Fruit fly (Drosophila melanogaster) ovary, adult (tissue): ENCODE results near the gene CG5282.
A peak's percentile ranks its signal among the peaks of the same experiment; 100 is the strongest.

Source experiments
- CG17801 ChIP-seq: fragments of 200-800 bp; optimal IDR thresholded peaks from 2 replicates; lab custom pipeline; 2019; ENCODE audit warnings: missing biosample characterization, mild to moderate bottlenecking, missing genetic modification characterization, moderate library complexity; ENCODE audit not compliant: partially characterized antibody

CG5282 gene

DNA sequence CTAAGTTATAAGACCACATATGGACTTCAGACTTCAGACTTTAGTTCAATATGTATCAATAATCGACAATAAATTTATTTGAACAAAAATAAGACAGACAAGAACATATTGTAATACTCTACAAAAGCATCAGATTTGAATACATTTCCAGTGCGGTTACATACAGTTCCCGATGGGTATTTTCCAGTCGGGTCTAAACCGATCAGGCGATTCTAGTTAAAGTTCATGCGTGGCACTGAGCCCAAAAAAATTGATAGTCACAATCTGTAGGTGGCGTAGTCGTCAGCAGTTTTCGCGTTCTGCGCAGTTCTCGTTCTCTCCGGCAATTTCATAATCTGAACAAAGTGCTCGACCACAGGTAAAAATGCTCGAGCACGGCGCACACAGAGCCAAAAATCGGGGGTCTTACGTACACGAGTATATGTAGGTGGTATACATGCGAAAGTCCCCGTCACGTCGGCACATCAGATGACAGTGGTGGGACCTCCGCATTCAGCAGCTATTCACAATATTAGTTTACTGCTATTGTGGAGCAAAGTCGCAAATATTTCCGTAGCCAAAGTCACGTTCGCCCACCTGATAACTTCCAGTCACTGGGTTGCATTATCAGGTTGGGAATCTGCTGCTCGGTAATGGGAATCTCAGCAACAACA lies 30.5 kb downstream of the CG5282 start:
- TF ChIP-seq CG17801 (GFP tag; lab: Kevin White, UChicago) = peak; percentile 75

DNA sequence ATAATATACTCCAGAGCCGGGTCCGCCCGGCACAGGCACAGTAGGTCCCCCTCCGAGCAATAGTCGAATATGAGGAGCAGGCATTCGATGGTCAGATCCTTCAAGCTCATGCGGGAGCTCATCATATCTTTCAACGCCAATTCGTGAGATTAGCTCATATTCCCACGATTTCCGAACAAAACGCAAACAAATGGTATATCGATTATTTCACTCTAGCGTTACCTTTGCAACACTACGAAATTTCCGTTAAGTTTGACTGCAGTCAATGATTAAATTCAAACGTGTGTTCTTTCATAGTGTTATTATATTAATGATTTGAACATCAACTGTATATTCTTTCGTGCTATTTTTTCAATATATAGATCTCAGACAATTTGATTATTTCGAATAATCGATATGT lies 32.5 kb downstream of the CG5282 start, which contains the start of gene CG33969:
Gene CG33969 (minus strand): TSS at position 197 of the 400 bp plus-strand sequence.
- peak; percentile 2 for TF ChIP-seq CG17801 (GFP tag; lab: Kevin White, UChicago)

DNA sequence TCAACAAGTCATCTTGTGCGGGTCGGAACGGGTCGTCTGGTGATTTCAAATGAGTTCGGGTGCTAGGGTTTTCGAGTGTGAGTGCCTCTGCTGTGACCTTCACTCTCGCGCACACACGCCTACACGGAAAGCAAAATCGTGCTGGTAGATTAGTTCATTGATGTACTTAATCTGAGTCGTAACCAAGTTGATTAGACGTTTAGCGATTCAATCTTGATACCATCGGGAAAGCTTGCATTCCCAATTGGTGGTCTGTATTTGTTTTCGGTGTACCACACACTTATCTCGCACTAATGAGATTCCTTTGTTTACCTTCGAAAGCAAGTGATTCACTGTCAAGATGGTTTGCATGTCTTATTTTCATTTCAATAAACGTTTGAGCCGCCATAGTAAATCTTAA lies 36.9 kb downstream of the CG5282 start:
- no peak for TF ChIP-seq CG17801 (GFP tag; lab: Kevin White, UChicago)

- TF ChIP-seq CG17801 (GFP tag; lab: Kevin White, UChicago) = no peak
These were observed 38.1 kb downstream of the CG5282 start for dm6 chr3L:20387843-20388163.

- no peak for TF ChIP-seq CG17801 (GFP tag; lab: Kevin White, UChicago)
These were observed 38.6 kb downstream of the CG5282 start for dm6 chr3L:20387038-20387842.

dm6 chr3L:20385969-20386370 lies 39.9 kb downstream of the CG5282 start:
- no peak for TF ChIP-seq CG17801 (GFP tag; lab: Kevin White, UChicago)

DNA sequence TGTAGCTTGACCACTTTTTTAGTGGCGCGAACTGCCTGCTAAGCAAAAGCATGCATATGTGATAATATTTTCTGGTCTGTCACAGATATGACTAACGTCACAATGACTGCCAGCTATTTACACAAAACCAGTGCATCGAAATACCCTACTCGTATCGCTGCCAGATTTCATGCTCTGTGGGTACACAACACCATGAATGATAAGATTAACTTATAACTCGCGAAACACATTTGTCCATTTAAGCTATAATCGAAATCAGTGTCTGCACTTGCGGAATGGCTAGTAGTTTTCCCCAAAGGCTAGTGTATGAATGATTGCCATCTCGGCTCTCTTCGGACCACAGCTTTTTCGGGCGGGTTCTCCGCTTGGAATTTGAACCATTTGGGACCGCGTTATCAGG lies 40.5 kb downstream of the CG5282 start:
- TF ChIP-seq CG17801 (GFP tag; lab: Kevin White, UChicago) = no peak

dm6 chr3L:20385006-20385405 lies 40.9 kb downstream of the CG5282 start:
- TF ChIP-seq CG17801 (GFP tag; lab: Kevin White, UChicago) = no peak

- TF ChIP-seq CG17801 (GFP tag; lab: Kevin White, UChicago) = peak; percentile 76
These were observed 41.6 kb downstream of the CG5282 start, which contains the start of the genes CG5498 and fbl for dm6 chr3L:20384086-20384810. CG5498 (minus strand) TSS chr3L:20384109. fbl (plus strand) TSS chr3L:20384429.

DNA sequence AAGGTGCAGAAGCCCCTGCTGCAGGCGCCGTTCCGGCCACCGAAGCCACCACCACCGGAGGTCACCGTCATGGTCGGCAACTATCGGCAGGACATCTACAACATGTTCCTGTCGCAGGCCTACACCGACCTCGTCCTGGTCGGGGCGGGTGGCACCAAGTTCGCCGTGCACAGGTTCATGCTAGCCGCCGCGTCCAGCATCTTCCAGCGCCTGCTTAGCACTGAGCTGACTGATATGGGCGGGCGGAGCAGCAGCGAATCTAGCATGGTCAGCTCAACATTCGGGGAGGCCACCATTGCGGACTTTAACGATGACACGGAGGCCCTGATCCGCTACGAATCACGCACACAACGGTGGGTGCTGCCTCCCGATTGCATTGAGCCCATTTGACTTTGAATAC lies 46.4 kb downstream of the CG5282 start:
- no peak for TF ChIP-seq CG17801 (GFP tag; lab: Kevin White, UChicago)

dm6 chr3L:20376564-20376920 lies 49.3 kb downstream of the CG5282 start:
- TF ChIP-seq CG17801 (GFP tag; lab: Kevin White, UChicago) = no peak

DNA sequence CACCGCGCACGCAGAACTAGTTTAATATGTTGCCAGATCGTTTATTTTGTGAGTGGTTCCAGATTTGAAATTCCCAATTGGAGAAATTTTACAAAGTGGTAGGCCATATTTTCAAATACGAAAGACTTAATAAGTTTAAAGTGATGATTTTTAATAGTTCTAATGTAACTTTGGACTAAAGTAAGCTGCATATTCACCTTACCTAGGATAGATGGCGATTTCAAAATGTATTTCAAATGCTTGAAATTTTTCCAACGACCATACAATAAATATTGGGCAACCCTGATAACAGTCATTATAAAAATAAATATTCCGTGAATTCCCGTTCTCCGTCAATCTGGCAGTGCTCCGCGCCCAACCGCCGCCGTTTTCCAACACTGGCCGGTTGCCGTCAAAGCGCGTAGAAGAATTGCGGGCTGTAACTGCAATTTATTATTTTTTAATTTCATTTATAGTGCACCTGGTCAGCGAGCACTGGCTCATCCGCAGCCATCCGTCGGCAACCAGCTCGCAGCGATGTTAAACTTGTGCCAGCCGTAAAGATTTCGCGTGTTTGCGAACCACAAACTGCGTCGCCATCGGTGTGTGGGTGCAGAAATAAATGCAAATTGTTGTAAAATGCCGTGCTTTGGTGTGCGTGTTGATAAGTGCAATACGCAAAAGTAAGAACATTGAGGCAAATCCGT lies 49.9 kb downstream of the CG5282 start, which contains the start of the genes Ide and RhoBTB:
Gene Ide (minus strand): TSS at position 19 of the 686 bp plus-strand sequence.
Gene RhoBTB (plus strand): TSS at position 365 of the 686 bp plus-strand sequence.
- peak; percentile 45 for TF ChIP-seq CG17801 (GFP tag; lab: Kevin White, UChicago)

DNA sequence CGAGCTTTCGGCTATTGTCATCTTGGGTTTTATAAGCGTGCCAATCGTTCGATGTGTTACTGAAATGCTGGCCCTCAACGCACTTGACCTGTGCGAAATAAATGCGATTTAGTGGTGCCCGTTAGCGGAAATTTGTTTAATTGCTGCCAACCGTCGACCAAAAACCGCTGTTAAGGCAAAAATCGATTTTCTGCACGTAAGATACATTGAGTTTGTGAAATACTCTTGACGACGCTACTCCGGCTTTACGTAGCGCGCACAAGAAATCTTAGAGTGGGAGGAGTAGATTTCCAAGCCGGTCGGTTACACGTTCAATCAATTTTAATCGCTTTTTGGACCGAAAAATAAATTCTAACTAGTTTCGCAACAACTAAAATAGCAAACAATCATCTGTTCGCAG lies 50.4 kb downstream of the CG5282 start:
- TF ChIP-seq CG17801 (GFP tag; lab: Kevin White, UChicago) = no peak
